Fruit fly (Drosophila melanogaster): Measurements from ENCODE around the gene CG13114.

CG13114 gene

dm6 chr2L:9513771-9514170, 31.8 kb upstream of the CG13114 start:
- TF ChIP-seq noc (tag; optimal IDR thresholded peaks at IDR 0.05): no peak

dm6 chr2L:9520886-9521868, 24.4 kb upstream of the CG13114 start, which contains the start of gene Oatp30B:
Oatp30B (plus strand) TSS chr2L:9521210.
- peak; percentile 92 for TF ChIP-seq noc (tag; optimal IDR thresholded peaks at IDR 0.05)

- TF ChIP-seq noc (tag; optimal IDR thresholded peaks at IDR 0.05): no peak
These were observed 22.8 kb upstream of the CG13114 start for dm6 chr2L:9522766-9523174.

- TF ChIP-seq noc (tag; optimal IDR thresholded peaks at IDR 0.05): no peak
These were observed 20.7 kb upstream of the CG13114 start for dm6 chr2L:9524915-9525314.

dm6 chr2L:9525719-9526118, 19.9 kb upstream of the CG13114 start:
- TF ChIP-seq noc (tag; optimal IDR thresholded peaks at IDR 0.05): peak; percentile 69

- TF ChIP-seq noc (tag; optimal IDR thresholded peaks at IDR 0.05): peak; percentile 55
These were observed 19.1 kb upstream of the CG13114 start for dm6 chr2L:9526518-9526917.

- TF ChIP-seq noc (tag; optimal IDR thresholded peaks at IDR 0.05): no peak
These were observed 17.4 kb upstream of the CG13114 start, which contains the start of gene CG31883 for dm6 chr2L:9528215-9528614. CG31883 (plus strand) TSS chr2L:9528515.

- TF ChIP-seq noc (tag; optimal IDR thresholded peaks at IDR 0.05): peak; percentile 56
These were observed 15.7 kb upstream of the CG13114 start for dm6 chr2L:9529858-9530378.

dm6 chr2L:9539988-9540573, 5.5 kb upstream of the CG13114 start, which contains the start of gene CG17855:
CG17855 (plus strand) TSS chr2L:9540523.
- TF ChIP-seq noc (tag; optimal IDR thresholded peaks at IDR 0.05): no peak

dm6 chr2L:9542578-9542977, 3.0 kb upstream of the CG13114 start, which contains the start of gene Cpr30B:
Cpr30B (plus strand) TSS chr2L:9542878.
- no peak for TF ChIP-seq noc (tag; optimal IDR thresholded peaks at IDR 0.05)

dm6 chr2L:9543871-9544270, 1.7 kb upstream of the CG13114 start, which contains the start of gene CG13113:
CG13113 (plus strand) TSS chr2L:9544171.
- TF ChIP-seq noc (tag; optimal IDR thresholded peaks at IDR 0.05): no peak

dm6 chr2L:9550880-9551279, 5.3 kb downstream of the CG13114 start:
- TF ChIP-seq noc (tag; optimal IDR thresholded peaks at IDR 0.05): no peak

dm6 chr2L:9557858-9558257, 12.2 kb downstream of the CG13114 start:
- no peak for TF ChIP-seq noc (tag; optimal IDR thresholded peaks at IDR 0.05)

dm6 chr2L:9560045-9560587, 14.5 kb downstream of the CG13114 start:
- no peak for TF ChIP-seq noc (tag; optimal IDR thresholded peaks at IDR 0.05)

- no peak for TF ChIP-seq noc (tag; optimal IDR thresholded peaks at IDR 0.05)
These were observed 17.1 kb downstream of the CG13114 start for dm6 chr2L:9562713-9563112.

- TF ChIP-seq noc (tag; optimal IDR thresholded peaks at IDR 0.05): peak; percentile 18
These were observed 18.9 kb downstream of the CG13114 start for dm6 chr2L:9564527-9564926.

All from whole organism, larva.